Fruit fly (Drosophila melanogaster): Measurements from ENCODE around the gene Rrp6.
A peak's percentile ranks its signal among the peaks of the same experiment; 100 is the strongest.

The Rrp6 gene

dm6 chr3R:14912449-14912987 lies 26.5 kb upstream of the Rrp6 start (continued):
- TF ChIP-seq CG8359 (GFP tag; optimal IDR thresholded peaks at IDR 0.05; ENCODE audit: borderline replicate concordance) (no peak), Elba2 (GFP tag; optimal IDR thresholded peaks at IDR 0.05) (no peak), Atf6 (GFP tag; IDR thresholded peaks at IDR 0.05) (no peak), slbo (GFP tag; IDR thresholded peaks at IDR 0.05) (peak; percentile 38; the same call in 1 of the 2 replicates), ro (GFP tag; IDR thresholded peaks at IDR 0.05) (no peak), seq (GFP tag; IDR thresholded peaks at IDR 0.05) (no peak), CG13287 (GFP tag; IDR thresholded peaks at IDR 0.05; ENCODE audit: partially characterized antibody) (no peak), scrt (GFP tag; optimal IDR thresholded peaks at IDR 0.05) (peak; percentile 28), trh (GFP tag; optimal IDR thresholded peaks at IDR 0.05) (no peak), shn (GFP tag; optimal IDR thresholded peaks at IDR 0.05) (no peak), CG10979 (tag; optimal IDR thresholded peaks at IDR 0.05) (no peak), Rx (GFP tag; IDR thresholded peaks at IDR 0.05) (no peak), CG12104 (GFP tag; optimal IDR thresholded peaks at IDR 0.05) (no peak), wor (GFP tag; IDR thresholded peaks at IDR 0.05) (no peak), ap (GFP tag; IDR thresholded peaks at IDR 0.05) (no peak), Gug (GFP tag; IDR thresholded peaks at IDR 0.05) (no peak), CHES-1-like (GFP tag; optimal IDR thresholded peaks at IDR 0.05) (no peak), ind (GFP tag; optimal IDR thresholded peaks at IDR 0.05) (no peak), Hr51 (GFP tag; optimal IDR thresholded peaks at IDR 0.05) (peak in 1 of 2 experiments; percentile 6), CG17802 (tag; optimal IDR thresholded peaks at IDR 0.05) (no peak), Hmr (GFP tag; optimal IDR thresholded peaks at IDR 0.05) (peak; percentile 12), CG2889 (GFP tag; IDR thresholded peaks at IDR 0.05) (no peak), tll (GFP tag; optimal IDR thresholded peaks at IDR 0.05) (no peak), CG10366 (GFP tag; IDR thresholded peaks at IDR 0.05) (no peak), CG7357 (GFP tag; IDR thresholded peaks at IDR 0.05) (no peak), lola (GFP tag; optimal IDR thresholded peaks at IDR 0.05) (no peak), Ets65A (GFP tag) (peak; percentile 62), z (GFP tag; IDR thresholded peaks at IDR 0.05) (no peak), stc (GFP tag; IDR thresholded peaks at IDR 0.05) (no peak), CG9932 (GFP tag; IDR thresholded peaks at IDR 0.05) (0 out of 2 replicates have a peak, but pooled peaks have one; percentile 15), CG11093 (GFP tag; IDR thresholded peaks at IDR 0.05) (no peak), CG12659 (GFP tag; optimal IDR thresholded peaks at IDR 0.05) (no peak), CG13624 (GFP tag; optimal IDR thresholded peaks at IDR 0.05) (no peak), row (GFP tag; IDR thresholded peaks at IDR 0.05) (0 out of 3 replicates have a peak, but pooled peaks have one; percentile 28), CG2712 (tag; optimal IDR thresholded peaks at IDR 0.05) (no peak), CG10565 (GFP tag; optimal IDR thresholded peaks at IDR 0.05) (no peak), sens-2 (GFP tag; IDR thresholded peaks at IDR 0.05) (no peak), Rfx (GFP tag; IDR thresholded peaks at IDR 0.05) (no peak), CG12744 (GFP tag; optimal IDR thresholded peaks at IDR 0.05) (no peak), CG9797 (GFP tag; optimal IDR thresholded peaks at IDR 0.05) (no peak), CG14860 (GFP tag; IDR thresholded peaks at IDR 0.05; ENCODE audit: partially characterized antibody) (no peak), CG10431 (GFP tag; optimal IDR thresholded peaks at IDR 0.05) (no peak), Stat92E (GFP tag; optimal IDR thresholded peaks at IDR 0.05) (no peak), Fer3 (tag; optimal IDR thresholded peaks at IDR 0.05) (peak; percentile 40), Sin3A (optimal IDR thresholded peaks at IDR 0.05) (no peak), peb (GFP tag; IDR thresholded peaks at IDR 0.05) (no peak), gcm2 (GFP tag; optimal IDR thresholded peaks at IDR 0.05) (no peak), CG11560 (tag; IDR thresholded peaks at IDR 0.05) (no peak), Poxn (GFP tag; IDR thresholded peaks at IDR 0.05) (no peak), CG3281 (GFP tag; optimal IDR thresholded peaks at IDR 0.05) (peak; percentile 31), Sox102F (GFP tag; optimal IDR thresholded peaks at IDR 0.05) (peak; percentile 6)
